Fruit fly (Drosophila melanogaster): Measurements from ENCODE around the gene robo2.

robo2 gene

dm6 chr2L:1412691-1413090 lies 7.6 kb downstream of the robo2 start (continued):
- TF ChIP-seq pdm3 (GFP tag; optimal IDR thresholded peaks at IDR 0.05) (peak; percentile 70), topi (GFP tag; optimal IDR thresholded peaks at IDR 0.05) (peak; percentile 74), CG32006 (GFP tag; optimal IDR thresholded peaks at IDR 0.05) (peak; percentile 47), Blimp-1 (GFP tag; optimal IDR thresholded peaks at IDR 0.05) (peak; percentile 64), svp (GFP tag) (peak; percentile 85), Gug (GFP tag; IDR thresholded peaks at IDR 0.05) (no peak), salr (GFP tag; optimal IDR thresholded peaks at IDR 0.05) (peak; percentile 7 to 19), dac (GFP tag; optimal IDR thresholded peaks at IDR 0.05) (no peak), Eip93F (GFP tag; optimal IDR thresholded peaks at IDR 0.05) (no peak), CG11294 (GFP tag; IDR thresholded peaks at IDR 0.05) (no peak), CG8632 (GFP tag; optimal IDR thresholded peaks at IDR 0.05) (peak; percentile 41), lz (GFP tag; optimal IDR thresholded peaks at IDR 0.05) (peak; percentile 68), Hr4 (GFP tag; optimal IDR thresholded peaks at IDR 0.05) (peak; percentile 32), Eip78C (GFP tag) (peak; percentile 81), CG16779 (tag; optimal IDR thresholded peaks at IDR 0.05) (no peak), CG7368 (GFP tag; optimal IDR thresholded peaks at IDR 0.05) (peak; percentile 58), Sox14 (GFP tag; optimal IDR thresholded peaks at IDR 0.05) (peak; percentile 62), CG6854 (GFP tag; optimal IDR thresholded peaks at IDR 0.05) (peak; percentile 37), fkh (GFP tag; optimal IDR thresholded peaks at IDR 0.05) (no peak), Ets96B (tag; optimal IDR thresholded peaks at IDR 0.05) (peak; percentile 45)

- TF ChIP-seq topi (GFP tag; optimal IDR thresholded peaks at IDR 0.05), result no peak
- no peak for TF ChIP-seq CG10631 (GFP tag; optimal IDR thresholded peaks at IDR 0.05)
- TF ChIP-seq svp (GFP tag), result no peak
- no peak for TF ChIP-seq Blimp-1 (GFP tag; optimal IDR thresholded peaks at IDR 0.05)
- TF ChIP-seq pdm3 (GFP tag; optimal IDR thresholded peaks at IDR 0.05), result no peak
- TF ChIP-seq CG6792 (GFP tag; optimal IDR thresholded peaks at IDR 0.05), result no peak
- TF ChIP-seq Lpt (GFP tag; optimal IDR thresholded peaks at IDR 0.05), result no peak
These were observed 9.2 kb downstream of the robo2 start for dm6 chr2L:1410780-1411625.

dm6 chr2L:1409695-1410094 lies 10.6 kb downstream of the robo2 start:
- peak; percentile 58 for TF ChIP-seq cyc (GFP tag; optimal IDR thresholded peaks at IDR 0.05)
- TF ChIP-seq ss (GFP tag; optimal IDR thresholded peaks at IDR 0.05), result peak; percentile 40
- peak; percentile 54 for TF ChIP-seq CG31627 (GFP tag; optimal IDR thresholded peaks at IDR 0.05)
- TF ChIP-seq CG32006 (GFP tag; optimal IDR thresholded peaks at IDR 0.05), result peak; percentile 36
- no peak for TF ChIP-seq eg (GFP tag; IDR thresholded peaks at IDR 0.05)
- peak; percentile 36 for TF ChIP-seq Ets21C (GFP tag; optimal IDR thresholded peaks at IDR 0.05)
- peak; percentile 45; the same call in 2 of the 3 replicates for TF ChIP-seq CG6163 (GFP tag; IDR thresholded peaks at IDR 0.05)
- TF ChIP-seq CG6808 (GFP tag; optimal IDR thresholded peaks at IDR 0.05), result peak; percentile 57
- peak; percentile 68 for TF ChIP-seq Sox14 (GFP tag; optimal IDR thresholded peaks at IDR 0.05)
- no peak for TF ChIP-seq CG8632 (GFP tag; optimal IDR thresholded peaks at IDR 0.05)
- TF ChIP-seq CG8119 (GFP tag; IDR thresholded peaks at IDR 0.05), result no peak
- no peak for TF ChIP-seq Eip93F (GFP tag; optimal IDR thresholded peaks at IDR 0.05)
- no peak for TF ChIP-seq Hr38 (GFP tag; optimal IDR thresholded peaks at IDR 0.05)
- peak in 1 of 2 experiments; percentile 26 for TF ChIP-seq salr (GFP tag; optimal IDR thresholded peaks at IDR 0.05)
- peak; percentile 58 for TF ChIP-seq CG3919 (GFP tag; optimal IDR thresholded peaks at IDR 0.05)
- TF ChIP-seq Hr39 (GFP tag; optimal IDR thresholded peaks at IDR 0.05), result peak; percentile 51
- TF ChIP-seq Ets96B (tag; optimal IDR thresholded peaks at IDR 0.05), result peak; percentile 72
- no peak for TF ChIP-seq Blimp-1 (GFP tag; optimal IDR thresholded peaks at IDR 0.05)
- TF ChIP-seq fkh (GFP tag; optimal IDR thresholded peaks at IDR 0.05), result no peak
- peak; percentile 35 for TF ChIP-seq vri (GFP tag; optimal IDR thresholded peaks at IDR 0.05)
- TF ChIP-seq acj6 (GFP tag; optimal IDR thresholded peaks at IDR 0.05), result peak; percentile 48
- peak; percentile 67 for TF ChIP-seq CG10631 (GFP tag; optimal IDR thresholded peaks at IDR 0.05)
- TF ChIP-seq CG10669 (GFP tag; optimal IDR thresholded peaks at IDR 0.05), result peak; percentile 37
- TF ChIP-seq dac (GFP tag; optimal IDR thresholded peaks at IDR 0.05), result no peak
- peak; percentile 36 for TF ChIP-seq pdm3 (GFP tag; optimal IDR thresholded peaks at IDR 0.05)
- TF ChIP-seq CG11902 (GFP tag; optimal IDR thresholded peaks at IDR 0.05), result peak; percentile 4
- peak; percentile 62 for TF ChIP-seq topi (GFP tag; optimal IDR thresholded peaks at IDR 0.05)
- no peak for TF ChIP-seq CG15336 (GFP tag; IDR thresholded peaks at IDR 0.05)
- no peak for TF ChIP-seq CG8319 (GFP tag; optimal IDR thresholded peaks at IDR 0.05)
- peak; percentile 58 for TF ChIP-seq esn (GFP tag; optimal IDR thresholded peaks at IDR 0.05)
- TF ChIP-seq Hr4 (GFP tag; optimal IDR thresholded peaks at IDR 0.05), result no peak
- peak; percentile 17 for TF ChIP-seq Lpt (GFP tag; optimal IDR thresholded peaks at IDR 0.05)
- TF ChIP-seq CG11294 (GFP tag; IDR thresholded peaks at IDR 0.05), result no peak
- TF ChIP-seq Eip78C (GFP tag), result peak; percentile 90
- TF ChIP-seq svp (GFP tag), result peak; percentile 90
- TF ChIP-seq CG3032 (tag; optimal IDR thresholded peaks at IDR 0.05), result peak; percentile 37
- peak; percentile 25 for TF ChIP-seq CG7368 (GFP tag; optimal IDR thresholded peaks at IDR 0.05)
- peak; percentile 27 for TF ChIP-seq achi (GFP tag; optimal IDR thresholded peaks at IDR 0.05)
